Fruit fly (Drosophila melanogaster) whole organism, wandering third instar larva: ENCODE data around the gene CG43355.

ENCODE experiments used
- Myc ChIP-seq: fragments of >200 bp; optimal IDR thresholded peaks from 2 replicates; lab custom pipeline; 2017
- lola ChIP-seq: fragments of >200 bp; optimal IDR thresholded peaks from 2 replicates; lab custom pipeline; 2017; ENCODE audit warnings: missing biosample characterization, missing genetic modification characterization

DNA sequence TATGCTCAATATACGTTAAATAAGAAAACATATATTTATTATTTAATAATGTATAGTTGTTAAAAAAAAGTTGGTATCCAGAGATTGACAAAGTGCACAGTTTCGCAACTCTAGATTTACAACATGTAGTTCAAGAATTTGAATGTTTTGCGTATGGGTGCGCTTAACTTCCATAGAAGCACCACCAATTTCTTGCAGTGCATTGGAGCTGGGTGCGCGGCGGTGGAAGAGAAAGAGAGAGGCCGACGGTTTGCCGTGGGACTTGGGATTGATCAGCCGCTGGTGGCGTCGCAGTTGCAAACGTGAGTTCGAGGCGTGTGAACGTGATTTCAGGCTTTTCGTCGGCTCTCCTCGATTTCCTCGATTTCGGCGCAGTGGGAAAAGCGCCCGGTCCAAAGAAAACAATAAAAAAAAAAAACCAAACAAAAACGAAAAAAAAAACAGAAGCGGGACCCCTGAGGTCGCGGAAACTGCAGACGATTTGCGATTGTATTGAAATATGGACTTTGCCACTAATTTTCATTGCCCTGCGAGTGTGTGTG lies 17.0 kb downstream of the CG43355 start, which contains the start of gene spz4:
- TF ChIP-seq Myc (no peak), lola (GFP tag; lab: Kevin White, UChicago) (no peak)
